Fruit fly (Drosophila melanogaster): ENCODE data around the gene Ugt37D1.

- TF ChIP-seq toe (GFP tag; optimal IDR thresholded peaks at IDR 0.05) (no peak), CG7101 (tag; optimal IDR thresholded peaks at IDR 0.05) (no peak), ovo (GFP tag; optimal IDR thresholded peaks at IDR 0.05) (no peak), Crg-1 (GFP tag; optimal IDR thresholded peaks at IDR 0.05) (no peak), CG5204 (GFP tag; optimal IDR thresholded peaks at IDR 0.05) (no peak), tj (GFP tag; optimal IDR thresholded peaks at IDR 0.05) (no peak), CG11617 (GFP tag; optimal IDR thresholded peaks at IDR 0.05) (no peak)
Observed at dm6 chr2L:16818335-16818973, 19.6 kb downstream of the Ugt37D1 start.

Data from whole organism, adult.